Worm (Caenorhabditis elegans): ENCODE results near the gene sra-34.

ce11 chrII:4579375-4579774, 35.9 kb upstream of the sra-34 start:
- no peak for TF ChIP-seq vab-15 (tag; optimal IDR thresholded peaks at IDR 0.05)
- no peak for TF ChIP-seq xbp-1 (tag; optimal IDR thresholded peaks at IDR 0.05)
- no peak for TF ChIP-seq unc-62 (GFP tag; optimal IDR thresholded peaks at IDR 0.05)
- no peak for TF ChIP-seq nhr-47 (tag; optimal IDR thresholded peaks at IDR 0.05)
- no peak for TF ChIP-seq lsy-2 (tag; optimal IDR thresholded peaks at IDR 0.05)
- no peak for TF ChIP-seq pqm-1 (tag; optimal IDR thresholded peaks at IDR 0.05)

All from whole organism, L1 larva.